Worm (Caenorhabditis elegans) whole organism, L4 larva: ENCODE measurements around the gene C25A8.5.
A peak's percentile ranks its signal among the peaks of the same experiment; 100 is the strongest.

Experiments
- D1046.2 ChIP-seq: fragments of 200-800 bp; sonication (Bioruptor generic); IDR thresholded peaks from 2 replicates; pipeline ENCODE4 v1.3.6; 2022; ENCODE audit warnings: missing genetic modification characterization, missing compliant biosample characterization
- hlh-30 ChIP-seq: sonication (generic microtip); optimal IDR thresholded peaks from 2 replicates; lab custom pipeline; 2017; ENCODE audit warnings: antibody characterized with exemption, mild to moderate bottlenecking, missing genetic modification characterization, missing compliant biosample characterization; ENCODE audit not compliant: insufficient read depth
- lir-3 ChIP-seq: sonication (generic microtip); optimal IDR thresholded peaks from 2 replicates; lab custom pipeline; 2016; ENCODE audit warnings: mild to moderate bottlenecking, missing genetic modification characterization, missing compliant biosample characterization
- vab-7 ChIP-seq: fragments of 200-800 bp; sonication (Bioruptor generic); IDR thresholded peaks from 2 replicates; pipeline ENCODE4 v1.3.6; 2022; ENCODE audit warnings: missing genetic modification reagents, missing genetic modification characterization, missing compliant biosample characterization

Gene C25A8.5

DNA sequence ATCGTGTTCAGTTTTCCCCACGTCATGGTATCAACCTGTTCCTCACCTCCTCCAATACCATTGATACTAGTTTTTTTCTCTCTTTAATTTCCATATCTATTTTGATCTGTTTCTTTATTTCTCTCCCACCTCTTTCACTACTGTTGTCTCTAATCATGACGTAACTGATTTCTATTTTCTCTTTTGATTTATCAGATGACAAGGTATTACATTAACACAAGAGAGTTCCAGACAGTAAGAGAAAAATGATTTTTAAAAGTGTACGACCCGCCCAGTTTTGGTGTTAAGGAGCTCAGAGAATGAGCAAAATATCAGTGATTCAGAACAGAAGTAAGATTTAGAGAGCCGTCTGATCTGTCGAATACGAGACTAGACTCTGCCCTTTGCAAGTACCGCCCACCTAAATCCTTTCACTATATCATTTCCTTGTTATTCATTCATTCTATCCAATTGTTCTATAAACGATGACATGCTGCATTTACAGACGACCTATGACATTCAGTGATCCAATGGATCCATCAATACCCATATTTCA lies 50.4 kb downstream of the C25A8.5 start, which contains the start of gene nhr-105 (continued):
- TF ChIP-seq lir-3 (tag; lab: Kevin White, UChicago), result no peak
- TF ChIP-seq hlh-30 (tag; lab: Kevin White, UChicago), result peak; percentile 84
- no peak for TF ChIP-seq D1046.2 (GFP tag; lab: Robert Waterston, UW)
- no peak for TF ChIP-seq vab-7 (GFP tag; lab: Robert Waterston, UW)
